Worm (Caenorhabditis elegans): ENCODE data around the gene M02E1.3.
"Not testable (repeated sequence)": the region's sequence is repeated elsewhere in the genome, so short reads cannot be mapped to it uniquely, and the experiment has no call there.

DNA sequence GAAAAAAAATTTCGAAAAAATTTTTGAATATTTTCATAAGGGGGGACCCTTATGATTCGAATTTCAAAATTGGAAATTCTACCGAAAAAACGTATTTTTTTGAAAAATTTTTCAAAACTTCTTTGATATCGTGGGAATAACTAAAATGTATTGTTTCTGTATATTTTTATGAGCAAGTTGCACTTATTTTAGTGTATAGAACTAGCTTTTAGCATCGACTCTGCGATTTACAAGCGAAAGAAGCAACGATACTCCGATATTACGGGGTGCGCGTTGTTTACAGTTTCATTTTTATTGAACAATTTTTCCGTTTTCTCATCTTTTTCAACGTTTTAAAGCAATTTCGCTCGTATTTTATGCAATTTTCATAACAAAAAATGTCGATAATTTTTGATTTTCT lies at the start of gene M02E1.3:
- TF ChIP-seq tbx-2 (tag; optimal IDR thresholded peaks at IDR 0.05); nhr-12 (tag; optimal IDR thresholded peaks at IDR 0.05); ceh-28 (tag; optimal IDR thresholded peaks at IDR 0.05); fos-1 (tag; optimal IDR thresholded peaks at IDR 0.05); nhr-11 (tag; optimal IDR thresholded peaks at IDR 0.05); egl-27 (tag; optimal IDR thresholded peaks at IDR 0.05); ama-1 (optimal IDR thresholded peaks at IDR 0.05); nhr-76 (tag; optimal IDR thresholded peaks at IDR 0.05); snpc-4 (tag; optimal IDR thresholded peaks at IDR 0.05); mdl-1 (tag; optimal IDR thresholded peaks at IDR 0.05); eor-1 (tag; optimal IDR thresholded peaks at IDR 0.05): not testable (repeated sequence)
